Fruit fly (Drosophila melanogaster): ENCODE measurements around the gene dpr8.

The dpr8 gene

DNA sequence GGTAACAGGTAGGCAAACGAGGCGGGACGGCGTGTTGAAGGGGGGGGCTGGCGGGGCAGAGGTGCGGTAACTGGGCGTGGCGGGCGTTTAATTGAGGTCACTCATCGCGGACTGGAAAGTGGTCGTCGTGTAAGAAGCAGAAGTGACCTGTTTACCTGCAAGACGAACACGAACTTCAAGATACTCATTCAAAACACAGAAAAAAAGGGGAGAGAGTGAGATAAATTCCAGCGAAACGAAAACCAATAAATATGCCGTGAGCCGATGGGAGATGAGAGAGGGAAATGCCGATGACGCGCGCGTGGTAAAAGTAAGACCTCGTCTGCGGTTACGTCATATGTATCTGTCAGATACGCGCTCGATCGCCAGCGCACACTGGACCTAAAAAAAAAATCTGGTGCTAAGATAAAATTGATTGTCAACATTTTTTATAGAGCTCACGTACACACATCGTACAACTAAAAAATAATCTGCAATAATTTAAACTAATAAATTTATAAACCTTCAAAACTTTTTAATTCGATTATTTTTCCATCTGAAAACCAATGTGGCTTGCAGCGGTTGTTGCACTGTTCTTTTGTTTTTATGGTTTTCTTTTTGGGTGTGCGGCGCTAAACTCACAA lies 171.9 kb downstream of the dpr8 start (continued):
- TF ChIP-seq Med (GFP tag), result peak; percentile 74
- no peak for TF ChIP-seq CG8290 (GFP tag; optimal IDR thresholded peaks at IDR 0.05)
- no peak for TF ChIP-seq CG8290 (tag; optimal IDR thresholded peaks at IDR 0.05)
- TF ChIP-seq pum (GFP tag; optimal IDR thresholded peaks at IDR 0.05), result peak; percentile 23
- peak; percentile 76 for TF ChIP-seq Asciz (GFP tag; optimal IDR thresholded peaks at IDR 0.05)
- 0 out of 2 replicates have a peak, but pooled peaks have one; percentile 16 for TF ChIP-seq slbo (GFP tag; IDR thresholded peaks at IDR 0.05)
- peak; percentile 18 for TF ChIP-seq CG12299 (tag; optimal IDR thresholded peaks at IDR 0.05)
- no peak for TF ChIP-seq pb (GFP tag; optimal IDR thresholded peaks at IDR 0.05)
- peak; percentile 25 for TF ChIP-seq cwo (GFP tag; optimal IDR thresholded peaks at IDR 0.05)
- no peak for TF ChIP-seq Dp (GFP tag; optimal IDR thresholded peaks at IDR 0.05)
- peak in 1 of 2 experiments; percentile 81 for TF ChIP-seq Pdp1 (GFP tag; optimal IDR thresholded peaks at IDR 0.05)
- TF ChIP-seq CG11695 (GFP tag; IDR thresholded peaks at IDR 0.05), result peak; percentile 57; the same call in 2 of the 3 replicates
- TF ChIP-seq Ptx1 (GFP tag; IDR thresholded peaks at IDR 0.05), result peak; percentile 61
- TF ChIP-seq bsh (GFP tag; optimal IDR thresholded peaks at IDR 0.05), result peak in 1 of 2 experiments; percentile 85
- TF ChIP-seq Dek (tag; optimal IDR thresholded peaks at IDR 0.05), result no peak
- no peak for TF ChIP-seq CG17912 (GFP tag; optimal IDR thresholded peaks at IDR 0.05)
- TF ChIP-seq Aef1 (GFP tag; IDR thresholded peaks at IDR 0.05), result peak; percentile 24; the same call in 2 of the 3 replicates
- TF ChIP-seq Kr (GFP tag; optimal IDR thresholded peaks at IDR 0.05), result no peak
- peak; percentile 50; the same call in 1 of the 3 replicates for TF ChIP-seq CG11093 (GFP tag; IDR thresholded peaks at IDR 0.05)
- peak; percentile 77; the same call in 2 of the 3 replicates for TF ChIP-seq gce (GFP tag; IDR thresholded peaks at IDR 0.05)
- no peak for TF ChIP-seq HLHmδ (GFP tag; optimal IDR thresholded peaks at IDR 0.05)
- TF ChIP-seq hkb (optimal IDR thresholded peaks at IDR 0.05), result no peak
- TF ChIP-seq hkb (GFP tag; IDR thresholded peaks at IDR 0.05), result peak; percentile 74
- TF ChIP-seq gsb (GFP tag; IDR thresholded peaks at IDR 0.05), result no peak
- peak; percentile 37 for TF ChIP-seq CG16863 (GFP tag; optimal IDR thresholded peaks at IDR 0.05)
- no peak for TF ChIP-seq Lim3 (GFP tag; IDR thresholded peaks at IDR 0.05)
- TF ChIP-seq run (tag; optimal IDR thresholded peaks at IDR 0.05), result peak; percentile 22
- peak; percentile 43 for TF ChIP-seq CG7556 (GFP tag; optimal IDR thresholded peaks at IDR 0.05)
- peak; percentile 40 for TF ChIP-seq Rx (GFP tag; IDR thresholded peaks at IDR 0.05)
- peak; percentile 36 for TF ChIP-seq CG18599 (GFP tag; optimal IDR thresholded peaks at IDR 0.05)
- TF ChIP-seq slp2 (GFP tag; optimal IDR thresholded peaks at IDR 0.05), result no peak
- TF ChIP-seq NC2α (GFP tag; optimal IDR thresholded peaks at IDR 0.05), result no peak
- TF ChIP-seq CG3726 (GFP tag; IDR thresholded peaks at IDR 0.05), result 0 out of 3 replicates have a peak, but pooled peaks have one; percentile 35
- TF ChIP-seq CG12155 (GFP tag; optimal IDR thresholded peaks at IDR 0.05), result no peak
- TF ChIP-seq disco-r (GFP tag; optimal IDR thresholded peaks at IDR 0.05), result no peak
- TF ChIP-seq slou (GFP tag; optimal IDR thresholded peaks at IDR 0.05), result no peak
- no peak for TF ChIP-seq ham (GFP tag; IDR thresholded peaks at IDR 0.05)
- TF ChIP-seq CG43689 (GFP tag; IDR thresholded peaks at IDR 0.05), result no peak
- TF ChIP-seq Camta (GFP tag; optimal IDR thresholded peaks at IDR 0.05), result peak; percentile 33
- TF ChIP-seq cad (GFP tag; optimal IDR thresholded peaks at IDR 0.05), result no peak
- TF ChIP-seq btn (GFP tag; optimal IDR thresholded peaks at IDR 0.05), result no peak
- peak; percentile 61 for TF ChIP-seq CG4707 (GFP tag; optimal IDR thresholded peaks at IDR 0.05)
- TF ChIP-seq NK7.1 (GFP tag; optimal IDR thresholded peaks at IDR 0.05), result no peak
- TF ChIP-seq caup (GFP tag; optimal IDR thresholded peaks at IDR 0.05; ENCODE audit: severe bottlenecking), result no peak
- 0 out of 2 replicates have a peak, but pooled peaks have one; percentile 19 for TF ChIP-seq CG11696 (GFP tag; IDR thresholded peaks at IDR 0.05)
- no peak for TF ChIP-seq psq (GFP tag; optimal IDR thresholded peaks at IDR 0.05)
- TF ChIP-seq Taf1 (GFP tag; IDR thresholded peaks at IDR 0.05), result no peak
- peak; percentile 29 for TF ChIP-seq CG9437 (GFP tag; optimal IDR thresholded peaks at IDR 0.05)
- peak; percentile 24; the same call in 1 of the 2 replicates for TF ChIP-seq Oaz (GFP tag; IDR thresholded peaks at IDR 0.05)
- TF ChIP-seq nom (GFP tag; optimal IDR thresholded peaks at IDR 0.05), result no peak
- peak; percentile 63 for TF ChIP-seq CG17385 (GFP tag; optimal IDR thresholded peaks at IDR 0.05)

All from whole organism, embryonic.